Worm (Caenorhabditis elegans) whole organism, L1 larva: Measurements from ENCODE around the gene aptf-2.

Experiments used
- C04F5.9 ChIP-seq: sonication (generic microtip); optimal IDR thresholded peaks from 2 replicates; lab custom pipeline; 2016; ENCODE audit warnings: missing genetic modification characterization, missing compliant biosample characterization
- C34B4.2 ChIP-seq: sonication (generic microtip); optimal IDR thresholded peaks from 2 replicates; lab custom pipeline; 2017; ENCODE audit warnings: mild to moderate bottlenecking, missing genetic modification characterization, missing compliant biosample characterization
- F16B12.6 ChIP-seq: fragments of 150-350 bp; optimal IDR thresholded peaks from 2 replicates; lab custom pipeline; 2014; ENCODE audit warnings: missing biosample characterization, missing genetic modification characterization
- Y116A8C.19 ChIP-seq: sonication (generic microtip); optimal IDR thresholded peaks from 2 replicates; lab custom pipeline; 2016; ENCODE audit warnings: missing compliant biosample characterization, missing genetic modification characterization, borderline replicate concordance
- aha-1 ChIP-seq: fragments of 150-350 bp; optimal IDR thresholded peaks from 2 replicates; lab custom pipeline; 2014; ENCODE audit warnings: missing biosample characterization, missing genetic modification characterization
- aly-2 ChIP-seq: fragments of 150-350 bp; optimal IDR thresholded peaks from 2 replicates; lab custom pipeline; 2014; ENCODE audit warnings: missing biosample characterization, missing genetic modification characterization
- ama-1 ChIP-seq: fragments of 150-350 bp; optimal IDR thresholded peaks from 2 replicates; lab custom pipeline; 2014
- blmp-1 ChIP-seq: fragments of 150-350 bp; optimal IDR thresholded peaks from 2 replicates; lab custom pipeline; 2014; ENCODE audit warnings: missing biosample characterization, missing genetic modification characterization
- ceh-88 ChIP-seq: fragments of 200-800 bp; sonication (Bioruptor generic); IDR thresholded peaks from 2 replicates; pipeline ENCODE4 v1.3.6; 2022; ENCODE audit warnings: missing genetic modification characterization, missing compliant biosample characterization
- dsc-1 ChIP-seq: sonication (generic microtip); optimal IDR thresholded peaks from 2 replicates; lab custom pipeline; 2016; ENCODE audit warnings: mild to moderate bottlenecking, missing genetic modification characterization, missing compliant biosample characterization
- efl-1 ChIP-seq, 4 experiments: fragments of 150-350 bp; optimal IDR thresholded peaks in 3 of 4; peaks in 1 of 4; 1 replicate in 1 of 4; 2 replicates in 3 of 4; lab custom pipeline; 2014; ENCODE audit warnings: missing biosample characterization in 2 of 4, missing genetic modification characterization in 2 of 4, missing genetic modification reagents in 2 of 4
- egl-13 ChIP-seq: sonication (generic microtip); optimal IDR thresholded peaks from 2 replicates; lab custom pipeline; 2016; ENCODE audit warnings: missing genotype, missing genetic modification reagents, missing genetic modification characterization, missing compliant biosample characterization
- elt-2 ChIP-seq: sonication (generic microtip); optimal IDR thresholded peaks from 2 replicates; lab custom pipeline; 2016; ENCODE audit warnings: missing genetic modification characterization, mild to moderate bottlenecking, inconsistent platforms, missing compliant biosample characterization, missing genetic modification reagents
- elt-3 ChIP-seq, 6 experiments: fragments of 150-350 bp in 1 of 6; sonication (generic microtip); optimal IDR thresholded peaks; 2 replicates each; lab custom pipeline; 2017 to 2018; ENCODE audit warnings: missing biosample characterization in 6 of 6, missing genetic modification characterization in 6 of 6, inconsistent platforms in 1 of 6
- fkh-8 ChIP-seq: sonication (generic microtip); optimal IDR thresholded peaks from 2 replicates; lab custom pipeline; 2016; ENCODE audit warnings: mild to moderate bottlenecking, missing genetic modification characterization, missing compliant biosample characterization
- fos-1 ChIP-seq: fragments of 150-350 bp; optimal IDR thresholded peaks from 2 replicates; lab custom pipeline; 2014; ENCODE audit warnings: missing biosample characterization, missing genetic modification characterization
- grh-1 ChIP-seq: fragments of 200-800 bp; sonication (Bioruptor generic); IDR thresholded peaks from 2 replicates; pipeline ENCODE4 v1.3.6; 2022; ENCODE audit warnings: missing genetic modification reagents, missing genetic modification characterization, missing compliant biosample characterization
- hlh-4 ChIP-seq: sonication (generic microtip); optimal IDR thresholded peaks from 2 replicates; lab custom pipeline; 2016; ENCODE audit warnings: mild to moderate bottlenecking, missing genetic modification characterization, missing compliant biosample characterization
- hpl-2 ChIP-seq: fragments of 150-350 bp; optimal IDR thresholded peaks from 2 replicates; lab custom pipeline; 2014; ENCODE audit warnings: missing biosample characterization, missing genetic modification reagents, missing genetic modification characterization
- jun-1 ChIP-seq: fragments of 150-350 bp; optimal IDR thresholded peaks from 2 replicates; lab custom pipeline; 2014; ENCODE audit warnings: missing biosample characterization, missing genetic modification reagents, missing genetic modification characterization
- lin-13 ChIP-seq: fragments of 150-350 bp; optimal IDR thresholded peaks from 2 replicates; lab custom pipeline; 2014; ENCODE audit warnings: missing biosample characterization, missing genetic modification reagents, missing genetic modification characterization
- lin-35 ChIP-seq, 2 experiments: fragments of 150-350 bp; optimal IDR thresholded peaks; 2 replicates each; lab custom pipeline; 2014; ENCODE audit warnings: missing biosample characterization in 2 of 2, missing genetic modification characterization in 2 of 2, missing genetic modification reagents in 2 of 2
- lir-3 ChIP-seq: sonication (generic microtip); optimal IDR thresholded peaks from 2 replicates; lab custom pipeline; 2016; ENCODE audit warnings: mild to moderate bottlenecking, missing genetic modification characterization, moderate library complexity, missing compliant biosample characterization; ENCODE audit not compliant: poor library complexity
- lsy-2 ChIP-seq, 2 experiments: fragments of 150-350 bp; optimal IDR thresholded peaks; 2 replicates each; lab custom pipeline; 2014; ENCODE audit warnings: missing biosample characterization in 2 of 2, missing genetic modification characterization in 2 of 2
- mef-2 ChIP-seq: fragments of 150-350 bp; optimal IDR thresholded peaks from 2 replicates; lab custom pipeline; 2014; ENCODE audit warnings: missing biosample characterization, missing genetic modification characterization
- nhr-11 ChIP-seq: fragments of 150-350 bp; optimal IDR thresholded peaks from 2 replicates; lab custom pipeline; 2014; ENCODE audit warnings: missing biosample characterization, missing genetic modification characterization
- nhr-12 ChIP-seq: sonication (generic microtip); optimal IDR thresholded peaks from 2 replicates; lab custom pipeline; 2017; ENCODE audit warnings: missing biosample characterization, missing genetic modification characterization
- nhr-20 ChIP-seq: sonication (generic microtip); optimal IDR thresholded peaks from 2 replicates; lab custom pipeline; 2016; ENCODE audit warnings: mild to moderate bottlenecking, missing genetic modification characterization, missing compliant biosample characterization
- nhr-237 ChIP-seq: fragments of 150-350 bp; optimal IDR thresholded peaks from 2 replicates; lab custom pipeline; 2014; ENCODE audit warnings: missing biosample characterization, missing genetic modification characterization
- nhr-28 ChIP-seq: fragments of 150-350 bp; optimal IDR thresholded peaks from 2 replicates; lab custom pipeline; 2014; ENCODE audit warnings: missing biosample characterization, missing genetic modification characterization
- nhr-71 ChIP-seq: sonication (generic microtip); optimal IDR thresholded peaks from 2 replicates; lab custom pipeline; 2016; ENCODE audit warnings: mild to moderate bottlenecking, missing genetic modification characterization, moderate library complexity, missing compliant biosample characterization
- nhr-76 ChIP-seq: sonication (generic microtip); optimal IDR thresholded peaks from 2 replicates; lab custom pipeline; 2017; ENCODE audit warnings: missing biosample characterization, missing genetic modification characterization
- nhr-77 ChIP-seq: fragments of 150-350 bp; optimal IDR thresholded peaks from 2 replicates; lab custom pipeline; 2014; ENCODE audit warnings: missing biosample characterization, missing genetic modification characterization
- nhr-84 ChIP-seq: sonication (generic microtip); optimal IDR thresholded peaks from 2 replicates; lab custom pipeline; 2017; ENCODE audit warnings: missing biosample characterization, missing genetic modification characterization
- nhr-85 ChIP-seq: sonication (generic microtip); peaks from one replicate; lab custom pipeline; 2016; ENCODE audit warnings: missing genetic modification characterization, inconsistent platforms, missing compliant biosample characterization
- nhr-90 ChIP-seq: sonication (generic microtip); optimal IDR thresholded peaks from 2 replicates; lab custom pipeline; 2016; ENCODE audit warnings: mild to moderate bottlenecking, missing genetic modification characterization, missing compliant biosample characterization; ENCODE audit not compliant: poor library complexity
- pag-3 ChIP-seq: sonication (generic microtip); optimal IDR thresholded peaks from 2 replicates; lab custom pipeline; 2017; ENCODE audit warnings: missing genetic modification characterization, mild to moderate bottlenecking, missing compliant biosample characterization, antibody characterized with exemption, borderline replicate concordance; ENCODE audit not compliant: insufficient read depth
- pqm-1 ChIP-seq: sonication (generic microtip); optimal IDR thresholded peaks from 3 replicates; lab custom pipeline; 2017; ENCODE audit warnings: missing biosample characterization, missing genetic modification characterization
- rnt-1 ChIP-seq: sonication (generic microtip); optimal IDR thresholded peaks from 2 replicates; lab custom pipeline; 2016; ENCODE audit warnings: mild to moderate bottlenecking, missing genetic modification characterization, moderate library complexity, missing compliant biosample characterization
- skn-1 ChIP-seq: fragments of 150-350 bp; optimal IDR thresholded peaks from 2 replicates; lab custom pipeline; 2014; ENCODE audit warnings: missing biosample characterization, missing genetic modification characterization
- sox-4 ChIP-seq: sonication (generic microtip); optimal IDR thresholded peaks from 2 replicates; lab custom pipeline; 2016; ENCODE audit warnings: missing genetic modification characterization, missing compliant biosample characterization
- sptf-1 ChIP-seq: fragments of 150-350 bp; optimal IDR thresholded peaks from 2 replicates; lab custom pipeline; 2014; ENCODE audit warnings: missing biosample characterization, missing genetic modification characterization
- swsn-7 ChIP-seq: sonication (generic microtip); optimal IDR thresholded peaks from 2 replicates; lab custom pipeline; 2016; ENCODE audit warnings: missing genetic modification characterization, missing compliant biosample characterization
- tbx-2 ChIP-seq: sonication (generic microtip); optimal IDR thresholded peaks from 2 replicates; lab custom pipeline; 2016; ENCODE audit warnings: missing genetic modification characterization, missing compliant biosample characterization
- unc-30 ChIP-seq: sonication (generic microtip); optimal IDR thresholded peaks from 2 replicates; lab custom pipeline; 2017; ENCODE audit warnings: missing biosample characterization, missing genetic modification characterization
- unc-86 ChIP-seq: sonication (generic microtip); optimal IDR thresholded peaks from 2 replicates; lab custom pipeline; 2016; ENCODE audit warnings: missing genetic modification characterization, missing compliant biosample characterization
- unc-98 ChIP-seq: fragments of 200-800 bp; sonication (Bioruptor generic); IDR thresholded peaks from 2 replicates; pipeline ENCODE4 v1.3.6; 2022; ENCODE audit warnings: missing genetic modification characterization, missing compliant biosample characterization
- xbp-1 ChIP-seq: sonication (generic microtip); optimal IDR thresholded peaks from 2 replicates; lab custom pipeline; 2016; ENCODE audit warnings: missing genetic modification characterization, missing compliant biosample characterization
- zag-1 ChIP-seq: fragments of 150-350 bp; optimal IDR thresholded peaks from 2 replicates; lab custom pipeline; 2014; ENCODE audit warnings: missing biosample characterization, missing genetic modification characterization
- zip-4 ChIP-seq: fragments of 200-800 bp; sonication (Bioruptor generic); optimal IDR thresholded peaks from 2 replicates; lab custom pipeline; 2018; ENCODE audit warnings: mild to moderate bottlenecking, missing genetic modification characterization, moderate library complexity, missing compliant biosample characterization
- ztf-11 ChIP-seq, 2 experiments: sonication (generic microtip); optimal IDR thresholded peaks; 2 replicates each; lab custom pipeline; 2016 to 2017; ENCODE audit warnings: missing genetic modification characterization in 2 of 2, missing biosample characterization in 1 of 2, missing compliant biosample characterization in 1 of 2

The aptf-2 gene

ce11 chrIV:13396375-13396774 lies 19.5 kb downstream of the aptf-2 start:
- TF ChIP-seq efl-1 (optimal IDR thresholded peaks at IDR 0.05; lab: Kevin White, UChicago) (no peak), efl-1 (GFP tag; optimal IDR thresholded peaks at IDR 0.05 in 1 of 2; lab: Kevin White, UChicago) (peak in 1 of 2 experiments; percentile 54), pqm-1 (tag; lab: Kevin White, UChicago) (no peak), tbx-2 (tag; lab: Kevin White, UChicago) (no peak), dsc-1 (tag; lab: Kevin White, UChicago) (no peak), mef-2 (tag; lab: Kevin White, UChicago) (no peak), lin-35 (GFP tag; optimal IDR thresholded peaks at IDR 0.05; lab: Kevin White, UChicago) (peak in 1 of 2 experiments; percentile 5), nhr-71 (peak; percentile 27), elt-2 (peak; percentile 80), nhr-20 (tag; lab: Kevin White, UChicago) (peak; percentile 18), jun-1 (tag; lab: Kevin White, UChicago) (no peak), nhr-90 (tag; lab: Kevin White, UChicago) (peak; percentile 32), zip-4 (no peak), sptf-1 (tag; lab: Kevin White, UChicago) (no peak)
- TF ChIP-seq, all 84 proteins: peak for 6

- peak; percentile 64 for TF ChIP-seq nhr-237
- no peak for TF ChIP-seq Y116A8C.19 (tag; lab: Kevin White, UChicago)
- no peak for TF ChIP-seq ama-1
- TF ChIP-seq fos-1, result peak; percentile 26
- peak; percentile 91 for TF ChIP-seq tbx-2 (tag; lab: Kevin White, UChicago)
- TF ChIP-seq C34B4.2 (tag; lab: Kevin White, UChicago), result no peak
- peak; percentile 63 for TF ChIP-seq unc-86 (tag; lab: Kevin White, UChicago)
- TF ChIP-seq aha-1 (tag; lab: Kevin White, UChicago), result peak; percentile 93
- peak; percentile 8; the same call in 1 of the 2 replicates for TF ChIP-seq unc-98 (GFP tag; lab: Robert Waterston, UW)
- TF ChIP-seq dsc-1 (tag; lab: Kevin White, UChicago), result peak; percentile 43
- TF ChIP-seq efl-1 (optimal IDR thresholded peaks at IDR 0.05; lab: Kevin White, UChicago), result peak; percentile 66 to 81
- TF ChIP-seq efl-1 (GFP tag; optimal IDR thresholded peaks at IDR 0.05 in 1 of 2; lab: Kevin White, UChicago), result peak; percentile 40 to 96
- peak; percentile 70 for TF ChIP-seq nhr-77
- peak; percentile 88 for TF ChIP-seq skn-1
- no peak for TF ChIP-seq nhr-84
- TF ChIP-seq xbp-1 (tag; lab: Kevin White, UChicago), result peak; percentile 79
- no peak for TF ChIP-seq zag-1 (tag; lab: Kevin White, UChicago)
- TF ChIP-seq pag-3 (tag; lab: Kevin White, UChicago), result no peak
- peak in 1 of 2 experiments; percentile 53 for TF ChIP-seq ztf-11 (tag; optimal IDR thresholded peaks at IDR 0.05; lab: Kevin White, UChicago)
- peak; percentile 38 for TF ChIP-seq F16B12.6 (tag; lab: Kevin White, UChicago)
- TF ChIP-seq hpl-2 (GFP tag; lab: Kevin White, UChicago), result no peak
- no peak; the same call in 1 of the 2 replicates for TF ChIP-seq ceh-88 (GFP tag; lab: Robert Waterston, UW)
- TF ChIP-seq unc-30 (tag; lab: Kevin White, UChicago), result no peak
- peak; percentile 79 for TF ChIP-seq egl-13 (tag; lab: Kevin White, UChicago)
- TF ChIP-seq nhr-12 (tag; lab: Kevin White, UChicago), result no peak
- TF ChIP-seq swsn-7 (tag; lab: Kevin White, UChicago), result peak; percentile 89
- TF ChIP-seq lir-3 (tag; lab: Kevin White, UChicago), result peak; percentile 62
- TF ChIP-seq nhr-11 (tag; lab: Kevin White, UChicago), result peak; percentile 36
- peak; percentile 50 for TF ChIP-seq blmp-1 (tag; lab: Kevin White, UChicago)
- TF ChIP-seq lsy-2 (tag; optimal IDR thresholded peaks at IDR 0.05; lab: Kevin White, UChicago), result peak; percentile 74 to 87
- TF ChIP-seq lin-13 (GFP tag; lab: Kevin White, UChicago), result peak; percentile 84
- TF ChIP-seq C04F5.9 (tag; lab: Kevin White, UChicago), result no peak
- no peak for TF ChIP-seq nhr-76 (tag; lab: Kevin White, UChicago)
- TF ChIP-seq rnt-1 (tag; lab: Kevin White, UChicago), result peak; percentile 85
- TF ChIP-seq sox-4 (tag; lab: Kevin White, UChicago), result peak; percentile 26
- TF ChIP-seq grh-1 (GFP tag; lab: Robert Waterston, UW), result peak; percentile 76
- no peak for TF ChIP-seq hlh-4 (tag; lab: Kevin White, UChicago)
- TF ChIP-seq pqm-1 (tag; lab: Kevin White, UChicago), result peak; percentile 58
- TF ChIP-seq nhr-28 (tag; lab: Kevin White, UChicago), result no peak
- TF ChIP-seq aly-2, result no peak
- TF ChIP-seq nhr-85 (tag; lab: Kevin White, UChicago), result peak; percentile 96
- TF ChIP-seq fkh-8, result peak; percentile 96
- TF ChIP-seq elt-3 (tag; optimal IDR thresholded peaks at IDR 0.05; lab: Kevin White, UChicago), result peak in 3 of 6 experiments; percentile 36 to 81 (median 74)
Observed at ce11 chrIV:13395255-13395654, 20.6 kb downstream of the aptf-2 start.
